Fruit fly (Drosophila melanogaster) S2 (cell line): ENCODE results near the gene Pdp.

Experiments used
- CG8478 ChIP-seq: fragments of >200 bp; optimal IDR thresholded peaks from 2 replicates; lab custom pipeline; 2018
- CTCF ChIP-seq, 2 experiments: fragments of >200 bp; optimal IDR thresholded peaks; 2 replicates each; lab custom pipeline; 2018

- TF ChIP-seq CTCF (optimal IDR thresholded peaks at IDR 0.05; lab: Kevin White, UChicago) (no peak), CG8478 (lab: Kevin White, UChicago) (no peak)
These were observed 48.4 kb downstream of the Pdp start for dm6 chrX:7686071-7686470.
